Fruit fly (Drosophila melanogaster): Measurements from ENCODE around the gene dnd.

Gene dnd

DNA sequence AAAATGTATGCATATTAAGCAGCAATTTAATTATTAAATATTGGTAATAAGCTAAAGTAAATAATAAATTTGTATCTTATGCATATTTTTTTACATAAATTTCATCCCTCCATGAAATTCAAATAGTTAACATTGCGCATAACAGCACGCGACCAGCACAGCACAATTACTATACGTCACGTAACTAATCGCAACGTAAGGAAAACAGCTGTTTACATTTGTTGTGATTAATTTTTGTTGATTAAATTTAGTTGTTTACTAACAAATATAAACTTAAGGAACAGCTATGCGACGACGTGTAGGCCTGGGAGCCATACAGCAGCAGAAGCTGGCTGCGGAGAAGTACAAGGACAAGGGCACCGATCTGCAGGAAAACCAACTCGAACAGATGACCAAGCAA lies 22.2 kb downstream of the dnd start, which contains the start of gene lsn (continued):
- TF ChIP-seq CG33557 (GFP tag; optimal IDR thresholded peaks at IDR 0.05) = peak; percentile 55
- TF ChIP-seq Fer3 (tag; optimal IDR thresholded peaks at IDR 0.05) = peak; percentile 4
- TF ChIP-seq pzg (GFP tag; optimal IDR thresholded peaks at IDR 0.05) = peak; percentile 42
- peak; percentile 30 for TF ChIP-seq CG13296 (GFP tag; optimal IDR thresholded peaks at IDR 0.05)
- peak; percentile 1 for TF ChIP-seq YL-1 (GFP tag; optimal IDR thresholded peaks at IDR 0.05)
- 0 out of 2 replicates have a peak, but pooled peaks have one; percentile 30 for TF ChIP-seq Atf6 (GFP tag; IDR thresholded peaks at IDR 0.05)
- TF ChIP-seq wek (GFP tag; optimal IDR thresholded peaks at IDR 0.05) = peak; percentile 46
- 0 out of 2 replicates have a peak, but pooled peaks have one; percentile 20 for TF ChIP-seq sna (GFP tag; IDR thresholded peaks at IDR 0.05; ENCODE audit: partially characterized antibody)
- TF ChIP-seq CG17186 (GFP tag; optimal IDR thresholded peaks at IDR 0.05) = peak; percentile 99
- TF ChIP-seq Fer1 (GFP tag; optimal IDR thresholded peaks at IDR 0.05) = peak; percentile 57
- peak; percentile 35 for TF ChIP-seq CrebB (tag; optimal IDR thresholded peaks at IDR 0.05)
- TF ChIP-seq lola (GFP tag; optimal IDR thresholded peaks at IDR 0.05) = peak in 1 of 3 experiments; percentile 31
- peak; percentile 71 for TF ChIP-seq PHDP (tag; optimal IDR thresholded peaks at IDR 0.05)
- TF ChIP-seq CG2202 (tag; optimal IDR thresholded peaks at IDR 0.05) = peak; percentile 51
- peak; percentile 53; the same call in 2 of the 3 replicates for TF ChIP-seq ci (GFP tag; IDR thresholded peaks at IDR 0.05)
- TF ChIP-seq CG1529 (GFP tag; optimal IDR thresholded peaks at IDR 0.05) = peak; percentile 45
- TF ChIP-seq Meics (GFP tag; optimal IDR thresholded peaks at IDR 0.05) = peak; percentile 48
- TF ChIP-seq CG15601 (tag; optimal IDR thresholded peaks at IDR 0.05) = peak; percentile 59
- TF ChIP-seq ATbp (GFP tag; optimal IDR thresholded peaks at IDR 0.05) = peak; percentile 37
- peak; percentile 14 for TF ChIP-seq CG10147 (GFP tag; optimal IDR thresholded peaks at IDR 0.05)
- peak; percentile 39 for TF ChIP-seq gem (tag; optimal IDR thresholded peaks at IDR 0.05)
- TF ChIP-seq CG3407 (GFP tag; optimal IDR thresholded peaks at IDR 0.05) = peak; percentile 9
- TF ChIP-seq CG17912 (GFP tag; optimal IDR thresholded peaks at IDR 0.05) = peak; percentile 27
- TF ChIP-seq sug (tag; optimal IDR thresholded peaks at IDR 0.05) = peak; percentile 30
- peak; percentile 32 for TF ChIP-seq CoRest (tag; optimal IDR thresholded peaks at IDR 0.05)
- TF ChIP-seq CG13424 (tag; optimal IDR thresholded peaks at IDR 0.05) = peak; percentile 29
- TF ChIP-seq Dfd (GFP tag; optimal IDR thresholded peaks at IDR 0.05) = no peak

DNA sequence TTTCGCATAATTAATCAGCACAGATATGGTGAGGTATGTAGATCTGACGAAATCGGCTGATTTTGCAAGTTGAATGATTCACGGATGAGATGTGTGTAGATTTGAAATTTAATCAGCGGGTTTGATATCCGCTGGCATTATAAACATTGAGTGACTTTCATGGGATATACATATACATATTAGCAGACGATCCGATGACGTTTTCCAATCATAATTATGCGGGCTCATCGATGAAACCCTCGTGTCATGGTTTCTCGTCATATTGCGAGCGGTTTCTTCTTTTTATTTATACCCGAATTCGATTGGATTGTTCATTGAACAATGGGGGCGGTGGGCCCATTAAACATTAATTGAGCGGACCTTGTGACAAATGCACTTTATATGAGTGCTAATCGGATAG lies 22.7 kb downstream of the dnd start:
- TF ChIP-seq Ptx1 (GFP tag; IDR thresholded peaks at IDR 0.05) (no peak), Med (GFP tag) (peak; percentile 49), CG3847 (GFP tag; IDR thresholded peaks at IDR 0.05) (no peak), CG2199 (GFP tag; IDR thresholded peaks at IDR 0.05) (peak; percentile 71; the same call in 1 of the 3 replicates), sens (GFP tag) (peak; percentile 26), eve (GFP tag; optimal IDR thresholded peaks at IDR 0.05) (peak in 1 of 2 experiments; percentile 34), CG7839 (tag; optimal IDR thresholded peaks at IDR 0.05) (no peak), gcm (GFP tag; optimal IDR thresholded peaks at IDR 0.05) (peak; percentile 78)

DNA sequence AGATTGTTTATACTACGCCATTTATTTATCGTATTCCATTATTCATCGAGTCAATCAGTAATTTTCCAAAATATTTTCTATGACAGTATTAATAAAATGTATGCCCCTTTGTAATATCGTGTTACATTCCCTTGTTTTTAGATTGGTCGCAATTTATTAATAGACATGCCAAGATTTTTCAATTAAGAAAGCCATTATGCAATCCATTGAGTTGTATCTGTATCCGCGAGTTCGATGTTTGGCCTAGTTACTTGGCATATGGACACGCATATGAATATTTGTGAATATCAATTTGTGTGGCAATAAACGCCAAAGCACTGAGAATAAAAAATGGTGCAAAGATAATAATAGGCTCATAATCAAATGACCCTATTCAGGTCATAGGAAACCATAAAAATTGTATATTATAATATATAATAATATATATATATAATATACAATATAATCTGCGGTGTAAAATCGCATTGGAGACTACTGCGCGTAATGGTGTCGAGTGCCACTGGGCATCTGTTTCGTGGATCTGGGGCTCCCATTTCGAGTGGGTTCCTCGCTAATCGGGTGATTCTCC lies 23.3 kb downstream of the dnd start:
- TF ChIP-seq maf-S (GFP tag; optimal IDR thresholded peaks at IDR 0.05) = no peak
- TF ChIP-seq CG13424 (tag; optimal IDR thresholded peaks at IDR 0.05) = peak; percentile 7
- TF ChIP-seq CG17328 (GFP tag; IDR thresholded peaks at IDR 0.05) = peak; percentile 25; the same call in 1 of the 2 replicates
- TF ChIP-seq unc-4 (GFP tag; IDR thresholded peaks at IDR 0.05; ENCODE audit: partially characterized antibody) = no peak
- no peak for TF ChIP-seq Lim3 (GFP tag; IDR thresholded peaks at IDR 0.05)
- TF ChIP-seq CG17829 (tag; optimal IDR thresholded peaks at IDR 0.05) = peak; percentile 4
- TF ChIP-seq seq (GFP tag; IDR thresholded peaks at IDR 0.05) = no peak
- TF ChIP-seq pros (GFP tag; optimal IDR thresholded peaks at IDR 0.05) = no peak
- no peak for TF ChIP-seq Awh (GFP tag; IDR thresholded peaks at IDR 0.05)
- no peak for TF ChIP-seq Hr78 (GFP tag; optimal IDR thresholded peaks at IDR 0.05)
- no peak for TF ChIP-seq gsb (GFP tag; IDR thresholded peaks at IDR 0.05)
- no peak for TF ChIP-seq Spps (tag; optimal IDR thresholded peaks at IDR 0.05)
- no peak for TF ChIP-seq CG11398 (GFP tag; optimal IDR thresholded peaks at IDR 0.05)
- TF ChIP-seq ttk (GFP tag; IDR thresholded peaks at IDR 0.05) = no peak
- no peak for TF ChIP-seq CG12219 (GFP tag; optimal IDR thresholded peaks at IDR 0.05)

Measured in whole organism, embryonic.